Worm (Caenorhabditis elegans) whole organism, midembryonic: ENCODE measurements around the gene mps-2.

Experiments used
- T22C8.4 ChIP-seq: fragments of 200-800 bp; sonication (Bioruptor generic); IDR thresholded peaks from 2 replicates; pipeline ENCODE4 v1.3.6; 2022; ENCODE audit warnings: missing genetic modification characterization, missing compliant biosample characterization
- cog-1 ChIP-seq: sonication (generic microtip); optimal IDR thresholded peaks from 2 replicates; lab custom pipeline; 2016; ENCODE audit warnings: missing genetic modification characterization, missing compliant biosample characterization
- flt-1 ChIP-seq: fragments of 200-800 bp; sonication (Bioruptor generic); IDR thresholded peaks from 2 replicates; pipeline ENCODE4 v1.3.6; 2022; ENCODE audit warnings: missing genetic modification characterization, missing compliant biosample characterization
- klf-2 ChIP-seq: fragments of 200-800 bp; sonication (Bioruptor generic); conservative IDR thresholded peaks from 2 replicates; pipeline ENCODE4 v1.3.6; 2022; ENCODE audit warnings: missing genetic modification reagents, missing genetic modification characterization, missing compliant biosample characterization
- med-1 ChIP-seq: sonication (generic microtip); optimal IDR thresholded peaks from 2 replicates; lab custom pipeline; 2017; ENCODE audit warnings: missing genetic modification characterization, mild to moderate bottlenecking, missing compliant biosample characterization, antibody characterized with exemption, missing genetic modification reagents; ENCODE audit not compliant: insufficient read depth
- ref-1 ChIP-seq: fragments of 200-800 bp; sonication (Bioruptor generic); conservative IDR thresholded peaks from 2 replicates; pipeline ENCODE4 v1.3.6; 2022; ENCODE audit warnings: missing genetic modification reagents, missing genetic modification characterization, missing compliant biosample characterization
- tab-1 ChIP-seq: fragments of 200-800 bp; sonication (Bioruptor generic); IDR thresholded peaks from 2 replicates; pipeline ENCODE4 v1.3.6; 2022; ENCODE audit warnings: missing genetic modification characterization, missing compliant biosample characterization
- ztf-23 ChIP-seq: fragments of 200-800 bp; sonication (Bioruptor generic); IDR thresholded peaks from 2 replicates; pipeline ENCODE4 v1.3.6; 2022; ENCODE audit warnings: missing genetic modification reagents, missing genetic modification characterization, missing compliant biosample characterization
- ztf-29 ChIP-seq: fragments of 200-800 bp; sonication (Bioruptor generic); IDR thresholded peaks from 2 replicates; pipeline ENCODE4 v1.3.6; 2022; ENCODE audit warnings: missing genetic modification reagents, missing genetic modification characterization, missing compliant biosample characterization

mps-2 gene

DNA sequence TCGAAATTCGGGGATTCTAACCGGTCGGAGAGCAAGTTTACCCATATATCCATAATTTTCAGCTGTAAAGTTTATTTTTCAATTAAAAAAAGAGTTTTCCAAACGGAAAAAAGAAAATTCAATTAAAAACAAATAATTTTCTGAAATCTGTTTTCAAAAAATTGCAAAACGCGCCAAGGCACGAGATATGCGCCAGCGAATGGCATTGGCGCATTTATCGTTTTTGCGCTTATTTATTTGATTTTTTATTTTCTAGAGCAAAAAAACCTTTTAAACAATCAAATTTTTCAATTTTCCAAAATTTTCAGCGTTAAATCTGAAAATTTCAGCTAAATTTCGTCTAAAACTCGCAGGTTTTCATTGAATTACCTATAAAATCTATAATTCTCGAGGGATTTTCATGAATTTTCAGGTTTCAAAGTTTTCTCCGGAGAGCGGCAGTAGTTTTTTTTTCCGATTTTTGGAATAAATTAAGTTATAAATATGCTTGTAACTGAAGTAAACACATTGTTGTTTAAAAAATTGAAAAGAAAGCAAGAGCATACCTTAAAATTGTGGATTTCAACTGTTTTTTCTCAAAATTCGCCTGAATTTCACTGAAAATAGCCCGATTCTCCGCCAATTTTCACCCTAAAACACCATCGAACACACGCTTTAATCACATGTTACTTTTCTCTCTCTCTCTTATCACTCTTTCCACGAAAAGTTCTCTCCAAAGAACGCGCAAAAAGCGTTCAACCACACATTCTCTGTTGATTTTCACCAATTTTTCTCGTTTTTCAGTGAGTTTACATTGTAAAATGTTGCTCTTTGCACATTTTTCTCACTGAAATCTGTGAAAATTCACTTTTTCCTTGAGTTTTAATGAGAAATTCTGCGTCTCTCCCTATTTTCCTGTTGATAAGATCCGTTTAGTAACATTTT lies 26.1 kb downstream of the mps-2 start, which contains the start of gene B0432.10:
Gene B0432.10, minus strand, starts transcription at position 649 of the 924 bp plus-strand sequence.
- TF ChIP-seq T22C8.4 (GFP tag; lab: Robert Waterston, UW) (no peak), med-1 (GFP tag; lab: Kevin White, UChicago) (no peak), cog-1 (tag; lab: Kevin White, UChicago) (peak; percentile 29), tab-1 (GFP tag; lab: Robert Waterston, UW) (no peak), ztf-29 (GFP tag; lab: Robert Waterston, UW) (no peak), ref-1 (GFP tag; lab: Robert Waterston, UW) (no peak)

DNA sequence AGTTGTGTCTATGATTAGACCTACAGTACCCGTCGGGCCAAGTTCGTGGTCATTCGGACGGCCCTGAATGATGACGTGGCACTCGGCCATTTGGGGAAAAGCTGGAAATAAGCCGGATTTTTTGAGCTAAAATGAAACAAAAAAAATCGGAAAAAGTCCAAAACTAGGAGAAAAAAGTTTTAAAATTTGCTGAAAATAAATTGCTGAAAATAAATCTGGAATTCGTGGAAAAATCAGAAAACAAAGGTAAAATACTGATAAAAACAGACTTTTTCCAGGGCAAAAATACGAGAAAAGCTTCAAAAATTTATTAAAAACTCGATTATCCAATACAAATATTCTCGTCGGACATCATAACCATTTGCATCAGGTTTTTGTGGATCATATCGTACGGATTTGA lies 28.4 kb downstream of the mps-2 start, which contains the start of gene B0432.9:
Gene B0432.9, minus strand, starts transcription at position 101 of the 400 bp plus-strand sequence.
- TF ChIP-seq ztf-29 (GFP tag; lab: Robert Waterston, UW) (no peak), T22C8.4 (GFP tag; lab: Robert Waterston, UW) (no peak), tab-1 (GFP tag; lab: Robert Waterston, UW) (no peak), flt-1 (GFP tag; lab: Robert Waterston, UW) (no peak), ztf-23 (GFP tag; lab: Robert Waterston, UW) (no peak), cog-1 (tag; lab: Kevin White, UChicago) (no peak), med-1 (GFP tag; lab: Kevin White, UChicago) (no peak), ref-1 (GFP tag; lab: Robert Waterston, UW) (no peak)

ce11 chrII:282483-282882 lies 29.5 kb downstream of the mps-2 start, which contains the start of gene trul-1:
TSS of gene trul-1 (minus strand) at chrII:282583.
- TF ChIP-seq cog-1 (tag; lab: Kevin White, UChicago) = no peak

DNA sequence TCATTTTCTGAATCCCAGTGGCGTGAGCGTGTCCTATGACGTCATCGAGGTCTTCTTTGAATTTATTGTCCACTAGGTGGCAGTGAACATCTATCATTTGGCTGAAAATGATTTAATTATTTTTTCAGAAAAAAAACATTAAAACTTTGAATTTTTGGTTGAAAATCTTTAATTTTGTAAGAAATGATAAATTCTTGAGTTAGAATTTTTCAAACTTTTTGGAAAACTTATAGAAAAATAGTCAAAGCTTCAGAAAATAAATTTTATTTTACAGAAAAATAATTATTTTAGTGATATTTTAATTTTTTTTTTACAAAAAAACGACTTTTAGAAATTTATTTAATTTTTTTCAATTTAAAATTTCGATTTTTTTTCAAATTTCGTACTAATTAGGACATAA lies 33.4 kb downstream of the mps-2 start, which contains the start of gene B0432.8:
Gene B0432.8, minus strand, starts transcription at position 101 of the 400 bp plus-strand sequence.
- TF ChIP-seq cog-1 (tag; lab: Kevin White, UChicago) = no peak
- no peak for TF ChIP-seq flt-1 (GFP tag; lab: Robert Waterston, UW)
- no peak for TF ChIP-seq ztf-23 (GFP tag; lab: Robert Waterston, UW)
- TF ChIP-seq klf-2 (GFP tag; lab: Robert Waterston, UW) = no peak
- TF ChIP-seq ztf-29 (GFP tag; lab: Robert Waterston, UW) = no peak
- TF ChIP-seq T22C8.4 (GFP tag; lab: Robert Waterston, UW) = no peak
- TF ChIP-seq ref-1 (GFP tag; lab: Robert Waterston, UW) = no peak
- TF ChIP-seq tab-1 (GFP tag; lab: Robert Waterston, UW) = no peak
- no peak for TF ChIP-seq med-1 (GFP tag; lab: Kevin White, UChicago)

ce11 chrII:273872-274271 lies 38.1 kb downstream of the mps-2 start, which contains the start of gene B0432.7:
TSS of gene B0432.7 (minus strand) at chrII:273972.
- TF ChIP-seq ztf-29 (GFP tag; lab: Robert Waterston, UW) (no peak), klf-2 (GFP tag; lab: Robert Waterston, UW) (no peak), tab-1 (GFP tag; lab: Robert Waterston, UW) (no peak), ref-1 (GFP tag; lab: Robert Waterston, UW) (no peak), med-1 (GFP tag; lab: Kevin White, UChicago) (no peak), ztf-23 (GFP tag; lab: Robert Waterston, UW) (no peak), cog-1 (tag; lab: Kevin White, UChicago) (no peak), T22C8.4 (GFP tag; lab: Robert Waterston, UW) (no peak), flt-1 (GFP tag; lab: Robert Waterston, UW) (no peak)

DNA sequence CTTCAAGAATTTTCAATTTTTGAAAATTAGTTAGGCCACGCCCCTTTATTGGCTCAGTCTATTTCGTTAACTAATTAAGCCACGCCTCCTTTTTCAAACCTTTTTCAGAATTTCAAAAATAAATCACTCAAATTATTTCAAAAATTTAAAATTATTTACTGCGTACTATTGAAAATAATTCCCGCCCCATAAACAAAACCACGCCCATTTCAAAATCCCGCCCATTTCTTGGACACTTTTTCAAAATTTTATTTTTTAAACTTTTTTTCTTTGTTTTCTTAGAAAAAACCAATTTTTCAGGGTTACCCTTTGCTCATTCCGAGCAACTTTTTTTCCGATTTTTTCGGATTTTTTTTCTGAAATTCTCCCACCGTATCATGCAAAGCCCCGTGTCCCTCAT lies 48.0 kb downstream of the mps-2 start, which contains the start of gene B0432.14:
Gene B0432.14, plus strand, starts transcription at position 301 of the 400 bp plus-strand sequence.
- TF ChIP-seq ref-1 (GFP tag; lab: Robert Waterston, UW) (no peak), flt-1 (GFP tag; lab: Robert Waterston, UW) (no peak), T22C8.4 (GFP tag; lab: Robert Waterston, UW) (no peak), ztf-23 (GFP tag; lab: Robert Waterston, UW) (no peak), tab-1 (GFP tag; lab: Robert Waterston, UW) (no peak), klf-2 (GFP tag; lab: Robert Waterston, UW) (no peak), ztf-29 (GFP tag; lab: Robert Waterston, UW) (no peak), med-1 (GFP tag; lab: Kevin White, UChicago) (no peak), cog-1 (tag; lab: Kevin White, UChicago) (no peak)

DNA sequence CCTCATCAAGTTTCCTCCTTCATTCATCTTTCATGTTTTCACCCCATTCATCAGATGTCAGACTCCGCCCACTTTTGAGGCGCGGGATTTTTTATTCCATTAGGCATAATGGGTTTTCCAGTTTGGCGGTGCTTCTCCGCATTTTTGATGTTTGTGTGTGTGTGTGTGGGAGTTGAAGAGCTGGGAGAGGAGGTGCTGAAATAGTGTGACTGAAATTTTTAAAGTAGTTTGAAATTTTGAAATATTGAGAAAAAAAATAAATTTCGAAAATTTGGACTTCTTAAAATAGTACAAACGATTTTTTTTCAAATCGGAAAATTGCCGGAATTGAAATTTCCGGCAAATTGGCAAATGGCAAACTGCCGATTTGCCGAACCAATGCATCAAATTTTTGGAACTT lies 48.4 kb downstream of the mps-2 start, which contains the start of gene scc-2:
Gene scc-2, minus strand, starts transcription at position 101 of the 400 bp plus-strand sequence.
- TF ChIP-seq ztf-23 (GFP tag; lab: Robert Waterston, UW) = no peak
- TF ChIP-seq klf-2 (GFP tag; lab: Robert Waterston, UW) = no peak
- TF ChIP-seq med-1 (GFP tag; lab: Kevin White, UChicago) = no peak
- no peak for TF ChIP-seq flt-1 (GFP tag; lab: Robert Waterston, UW)
- no peak for TF ChIP-seq T22C8.4 (GFP tag; lab: Robert Waterston, UW)
- no peak for TF ChIP-seq tab-1 (GFP tag; lab: Robert Waterston, UW)
- TF ChIP-seq cog-1 (tag; lab: Kevin White, UChicago) = no peak
- TF ChIP-seq ref-1 (GFP tag; lab: Robert Waterston, UW) = no peak
- TF ChIP-seq ztf-29 (GFP tag; lab: Robert Waterston, UW) = no peak
